Worm (Caenorhabditis elegans) whole organism, dauer: Measurements from ENCODE around the gene lab-2.

Experiments
- unc-62 ChIP-seq: sonication (generic microtip); optimal IDR thresholded peaks from 2 replicates; lab custom pipeline; 2017; ENCODE audit warnings: missing biosample characterization, missing genetic modification reagents, missing genetic modification characterization

lab-2 gene

ce11 chrIII:7353871-7354270, 24.5 kb upstream of the lab-2 start, which contains the start of gene F08F8.9:
Gene F08F8.9 (minus strand): TSS chrIII:7353971.
- no peak for TF ChIP-seq unc-62 (GFP tag; lab: Kevin White, UChicago)

- no peak for TF ChIP-seq unc-62 (GFP tag; lab: Kevin White, UChicago)
Measured at ce11 chrIII:7349075-7349474, 19.7 kb upstream of the lab-2 start, which contains the start of gene gos-28. Gene gos-28 (minus strand): TSS chrIII:7349175.

ce11 chrIII:7347049-7347448, 17.6 kb upstream of the lab-2 start, which contains the start of gene F08F8.7:
Gene F08F8.7 (minus strand): TSS chrIII:7347149.
- TF ChIP-seq unc-62 (GFP tag; lab: Kevin White, UChicago) = no peak

DNA sequence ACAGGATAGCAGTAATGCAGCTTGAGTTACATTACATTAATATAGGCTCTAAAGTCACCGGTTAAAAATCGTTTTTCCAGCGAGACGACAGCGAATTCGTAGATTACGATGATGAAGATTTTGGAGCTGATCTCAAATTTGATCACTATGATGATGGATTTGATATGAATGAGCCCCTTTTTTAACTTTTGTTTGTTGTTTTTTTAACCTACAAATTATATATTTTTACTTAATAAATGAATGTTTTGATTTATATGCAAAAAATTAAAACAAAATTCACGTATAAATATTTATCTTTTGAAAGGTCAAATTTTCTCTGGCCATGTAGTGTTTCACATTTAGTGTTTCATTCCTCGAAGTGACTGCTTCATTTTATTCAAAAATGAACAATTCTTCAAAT, 14.0 kb upstream of the lab-2 start, which contains the start of gene F08F8.6:
F08F8.6 (plus strand) TSS at position 301 of the 400 bp plus-strand sequence.
- TF ChIP-seq unc-62 (GFP tag; lab: Kevin White, UChicago) = no peak

DNA sequence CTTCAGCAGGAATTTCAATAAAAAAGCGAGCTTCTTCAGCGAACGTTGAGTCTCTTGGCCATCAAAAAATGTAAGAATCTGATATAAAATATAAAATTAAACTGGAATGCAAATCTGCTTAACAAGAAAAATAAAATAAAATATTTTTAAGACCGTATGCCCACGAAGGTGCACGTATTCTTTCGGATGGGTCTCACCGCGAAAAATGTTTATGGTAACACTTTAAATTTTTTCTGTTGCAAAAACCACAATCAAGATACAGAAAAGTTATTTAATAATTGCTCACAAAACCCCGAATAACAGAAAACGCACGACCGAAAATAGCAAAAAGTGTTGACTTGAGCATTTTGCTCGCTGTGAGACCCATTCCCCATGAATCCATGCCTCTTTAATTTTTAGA, 9.7 kb upstream of the lab-2 start:
- no peak for TF ChIP-seq unc-62 (GFP tag; lab: Kevin White, UChicago)

DNA sequence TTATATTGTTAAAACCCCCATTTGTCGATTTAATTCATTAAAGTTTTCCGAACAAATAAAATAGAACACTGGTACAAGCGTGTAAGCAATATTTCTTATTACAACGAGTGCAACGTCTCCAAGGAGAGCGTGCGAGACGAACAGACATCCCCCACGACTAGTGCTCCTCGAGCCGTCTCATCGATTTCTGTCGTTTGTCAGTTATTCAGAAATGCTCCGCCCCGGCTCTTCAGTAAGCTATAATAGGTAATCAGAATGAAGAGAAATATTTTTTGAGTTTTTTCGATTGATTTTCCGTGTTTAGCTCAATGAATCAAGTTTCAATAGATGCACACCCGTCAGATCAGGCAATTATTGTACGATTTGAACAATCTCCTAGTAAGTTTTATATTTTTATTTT, 9.3 kb upstream of the lab-2 start, which contains the start of gene kap-1:
kap-1 (plus strand) TSS at position 143 of the 400 bp plus-strand sequence.
- TF ChIP-seq unc-62 (GFP tag; lab: Kevin White, UChicago) = no peak

ce11 chrIII:7338009-7338408, 8.6 kb upstream of the lab-2 start:
- no peak for TF ChIP-seq unc-62 (GFP tag; lab: Kevin White, UChicago)

- no peak for TF ChIP-seq unc-62 (GFP tag; lab: Kevin White, UChicago)
Measured at ce11 chrIII:7336214-7336613, 6.8 kb upstream of the lab-2 start, which contains the start of gene gsp-2. Gene gsp-2 (plus strand): TSS chrIII:7336587.

ce11 chrIII:7335220-7335619, 5.8 kb upstream of the lab-2 start, which contains the start of gene F56C9.10:
Gene F56C9.10 (minus strand): TSS chrIII:7335316.
- TF ChIP-seq unc-62 (GFP tag; lab: Kevin White, UChicago) = no peak

ce11 chrIII:7331671-7332070, 2.3 kb upstream of the lab-2 start:
- TF ChIP-seq unc-62 (GFP tag; lab: Kevin White, UChicago) = no peak

- no peak for TF ChIP-seq unc-62 (GFP tag; lab: Kevin White, UChicago)
Measured at ce11 chrIII:7323331-7323730, 6.1 kb downstream of the lab-2 start.

DNA sequence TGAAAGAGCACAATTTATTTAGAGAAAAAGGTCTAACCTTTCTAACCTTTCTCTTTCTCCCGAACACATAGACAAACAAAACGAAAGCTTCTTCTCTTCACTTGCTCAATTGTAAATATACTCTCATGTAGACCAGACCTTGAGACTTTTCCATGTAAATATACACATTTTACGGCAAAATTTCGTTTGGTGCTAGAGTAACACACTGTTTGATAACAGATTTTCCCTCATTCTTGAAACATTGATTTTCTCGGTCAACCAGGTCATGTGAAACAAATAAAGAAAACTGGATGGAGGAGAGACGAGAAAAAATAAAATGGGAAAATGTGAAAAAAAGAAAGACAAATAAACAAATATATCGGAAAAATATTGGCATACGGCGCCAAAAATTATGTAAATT, 7.4 kb downstream of the lab-2 start:
- TF ChIP-seq unc-62 (GFP tag; lab: Kevin White, UChicago) = no peak

DNA sequence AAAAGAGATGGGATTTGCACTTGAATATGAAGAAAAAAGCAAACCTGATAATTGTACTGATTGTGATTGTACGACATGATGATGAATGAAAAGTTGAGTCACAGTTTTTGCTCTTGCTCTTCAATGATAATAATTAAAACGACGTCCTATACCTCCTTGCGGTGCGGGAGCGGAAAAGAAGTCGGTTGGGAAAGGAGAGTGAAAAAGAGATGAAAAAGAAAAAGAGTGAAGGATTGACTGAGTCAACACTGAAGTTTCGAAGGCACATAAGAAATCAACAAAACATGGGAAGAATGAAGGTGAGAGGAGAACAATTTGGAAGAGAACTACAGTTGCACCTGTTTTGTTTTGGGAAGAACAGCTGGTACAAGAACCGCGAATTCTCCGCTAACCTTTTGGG, 10.0 kb downstream of the lab-2 start, which contains the start of gene F56C9.8:
F56C9.8 (minus strand) TSS at position 120 of the 400 bp plus-strand sequence.
- no peak for TF ChIP-seq unc-62 (GFP tag; lab: Kevin White, UChicago)

DNA sequence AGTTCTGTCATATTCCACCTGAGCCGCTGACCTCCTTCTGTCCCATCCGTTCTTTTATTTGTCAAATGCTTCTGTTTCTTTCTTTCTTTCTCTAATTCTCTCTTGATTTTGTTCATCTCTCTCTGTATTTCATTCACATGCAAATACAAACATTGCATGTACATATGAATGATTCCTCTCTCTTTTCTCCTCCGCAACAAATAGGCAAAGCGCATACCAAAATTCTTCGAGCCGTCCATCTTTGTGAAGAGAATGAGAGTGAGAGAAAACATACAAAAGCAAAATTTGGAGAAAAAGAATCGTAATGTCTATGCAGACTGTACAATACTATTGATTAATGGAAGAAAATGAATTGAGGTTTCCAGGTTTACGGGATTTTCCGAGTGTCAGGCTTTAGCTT, 12.1 kb downstream of the lab-2 start:
- TF ChIP-seq unc-62 (GFP tag; lab: Kevin White, UChicago) = no peak

DNA sequence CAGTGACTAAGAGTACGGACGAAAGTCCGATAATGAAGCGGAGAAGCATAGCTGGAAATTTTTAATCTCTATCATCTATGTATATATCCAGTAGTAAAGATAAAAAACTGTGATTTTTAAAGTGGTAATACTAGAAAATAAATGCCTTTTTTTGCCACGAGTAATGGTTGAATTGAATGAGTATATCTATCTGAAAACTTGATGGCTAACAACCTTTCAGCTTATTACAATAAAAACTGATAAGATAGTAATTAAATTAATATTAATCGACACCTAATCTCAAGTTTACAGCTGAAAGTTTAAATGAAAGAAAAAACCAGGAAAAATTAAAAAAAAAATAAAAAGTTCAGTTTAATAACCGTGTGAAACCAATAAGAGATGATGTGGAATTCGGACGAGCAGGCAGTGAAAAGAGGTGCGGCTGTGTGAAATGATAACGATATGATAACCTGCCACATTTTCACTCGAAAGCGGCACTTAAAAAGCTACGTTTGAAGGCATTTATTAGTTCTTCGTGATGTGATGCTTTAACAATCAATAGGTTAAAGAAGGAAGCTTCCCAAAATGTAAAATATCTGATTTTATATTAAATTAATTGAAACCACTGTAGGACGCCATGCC, 14.4 kb downstream of the lab-2 start, which contains the start of gene nspg-6:
nspg-6 (minus strand) TSS at position 51 of the 621 bp plus-strand sequence.
- no peak for TF ChIP-seq unc-62 (GFP tag; lab: Kevin White, UChicago)

ce11 chrIII:7314473-7314872, 14.9 kb downstream of the lab-2 start:
- TF ChIP-seq unc-62 (GFP tag; lab: Kevin White, UChicago) = no peak
